Worm (Caenorhabditis elegans) whole organism, midembryonic: Measurements from ENCODE around the gene str-48.

ENCODE experiments used
- T22C8.4 ChIP-seq: fragments of 200-800 bp; sonication (Bioruptor generic); IDR thresholded peaks from 2 replicates; pipeline ENCODE4 v1.3.6; 2022; ENCODE audit warnings: missing genetic modification characterization, missing compliant biosample characterization
- cog-1 ChIP-seq: sonication (generic microtip); optimal IDR thresholded peaks from 2 replicates; lab custom pipeline; 2016; ENCODE audit warnings: missing genetic modification characterization, missing compliant biosample characterization
- flt-1 ChIP-seq: fragments of 200-800 bp; sonication (Bioruptor generic); IDR thresholded peaks from 2 replicates; pipeline ENCODE4 v1.3.6; 2022; ENCODE audit warnings: missing genetic modification characterization, missing compliant biosample characterization
- klf-2 ChIP-seq: fragments of 200-800 bp; sonication (Bioruptor generic); conservative IDR thresholded peaks from 2 replicates; pipeline ENCODE4 v1.3.6; 2022; ENCODE audit warnings: missing genetic modification reagents, missing genetic modification characterization, missing compliant biosample characterization
- med-1 ChIP-seq: sonication (generic microtip); optimal IDR thresholded peaks from 2 replicates; lab custom pipeline; 2017; ENCODE audit warnings: missing genetic modification characterization, mild to moderate bottlenecking, missing compliant biosample characterization, antibody characterized with exemption, missing genetic modification reagents; ENCODE audit not compliant: insufficient read depth
- ref-1 ChIP-seq: fragments of 200-800 bp; sonication (Bioruptor generic); conservative IDR thresholded peaks from 2 replicates; pipeline ENCODE4 v1.3.6; 2022; ENCODE audit warnings: missing genetic modification reagents, missing genetic modification characterization, missing compliant biosample characterization
- tab-1 ChIP-seq: fragments of 200-800 bp; sonication (Bioruptor generic); IDR thresholded peaks from 2 replicates; pipeline ENCODE4 v1.3.6; 2022; ENCODE audit warnings: missing genetic modification characterization, missing compliant biosample characterization
- ztf-23 ChIP-seq: fragments of 200-800 bp; sonication (Bioruptor generic); IDR thresholded peaks from 2 replicates; pipeline ENCODE4 v1.3.6; 2022; ENCODE audit warnings: missing genetic modification reagents, missing genetic modification characterization, missing compliant biosample characterization
- ztf-29 ChIP-seq: fragments of 200-800 bp; sonication (Bioruptor generic); IDR thresholded peaks from 2 replicates; pipeline ENCODE4 v1.3.6; 2022; ENCODE audit warnings: missing genetic modification reagents, missing genetic modification characterization, missing compliant biosample characterization

str-48 gene

ce11 chrIV:7158161-7158560, 36.4 kb downstream of the str-48 start:
- no peak for TF ChIP-seq ref-1 (GFP tag; lab: Robert Waterston, UW)
- TF ChIP-seq ztf-23 (GFP tag; lab: Robert Waterston, UW) = no peak
- TF ChIP-seq ztf-29 (GFP tag; lab: Robert Waterston, UW) = no peak
- TF ChIP-seq med-1 (GFP tag; lab: Kevin White, UChicago) = no peak
- no peak for TF ChIP-seq flt-1 (GFP tag; lab: Robert Waterston, UW)
- no peak for TF ChIP-seq tab-1 (GFP tag; lab: Robert Waterston, UW)
- TF ChIP-seq T22C8.4 (GFP tag; lab: Robert Waterston, UW) = no peak
- TF ChIP-seq cog-1 (tag; lab: Kevin White, UChicago) = no peak
- no peak for TF ChIP-seq klf-2 (GFP tag; lab: Robert Waterston, UW)

DNA sequence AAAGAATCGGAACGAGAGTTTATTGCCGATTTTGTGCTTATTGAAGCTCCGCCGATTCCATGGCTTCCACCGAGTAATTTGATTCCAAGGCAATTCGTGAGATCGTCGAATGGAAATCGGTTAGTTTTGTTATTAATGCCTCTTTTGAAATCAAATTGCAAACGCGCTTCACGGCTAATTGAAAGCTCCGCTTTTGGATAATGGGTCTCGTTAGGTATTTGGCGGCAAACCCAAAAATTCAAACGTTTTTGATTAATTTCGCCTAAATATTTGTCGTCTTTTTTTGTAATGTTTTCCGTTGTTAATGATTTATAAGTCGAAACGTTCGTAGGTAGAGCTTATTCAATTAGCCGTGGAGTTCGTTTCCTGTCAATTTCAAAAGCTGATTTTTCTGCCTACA, 37.8 kb downstream of the str-48 start:
- TF ChIP-seq ztf-29 (GFP tag; lab: Robert Waterston, UW) (no peak), tab-1 (GFP tag; lab: Robert Waterston, UW) (no peak), med-1 (GFP tag; lab: Kevin White, UChicago) (no peak), T22C8.4 (GFP tag; lab: Robert Waterston, UW) (no peak), ref-1 (GFP tag; lab: Robert Waterston, UW) (no peak), cog-1 (tag; lab: Kevin White, UChicago) (no peak), flt-1 (GFP tag; lab: Robert Waterston, UW) (no peak), ztf-23 (GFP tag; lab: Robert Waterston, UW) (no peak), klf-2 (GFP tag; lab: Robert Waterston, UW) (no peak)

- TF ChIP-seq ztf-23 (GFP tag; lab: Robert Waterston, UW) = no peak
- no peak for TF ChIP-seq tab-1 (GFP tag; lab: Robert Waterston, UW)
- TF ChIP-seq ref-1 (GFP tag; lab: Robert Waterston, UW) = no peak
- no peak for TF ChIP-seq med-1 (GFP tag; lab: Kevin White, UChicago)
- no peak for TF ChIP-seq klf-2 (GFP tag; lab: Robert Waterston, UW)
- no peak for TF ChIP-seq T22C8.4 (GFP tag; lab: Robert Waterston, UW)
- TF ChIP-seq cog-1 (tag; lab: Kevin White, UChicago) = no peak
- TF ChIP-seq flt-1 (GFP tag; lab: Robert Waterston, UW) = no peak
- no peak for TF ChIP-seq ztf-29 (GFP tag; lab: Robert Waterston, UW)
Observed at ce11 chrIV:7165723-7166122, 43.9 kb downstream of the str-48 start, which contains the start of gene rpc-1. rpc-1 (minus strand) TSS chrIV:7165748.

DNA sequence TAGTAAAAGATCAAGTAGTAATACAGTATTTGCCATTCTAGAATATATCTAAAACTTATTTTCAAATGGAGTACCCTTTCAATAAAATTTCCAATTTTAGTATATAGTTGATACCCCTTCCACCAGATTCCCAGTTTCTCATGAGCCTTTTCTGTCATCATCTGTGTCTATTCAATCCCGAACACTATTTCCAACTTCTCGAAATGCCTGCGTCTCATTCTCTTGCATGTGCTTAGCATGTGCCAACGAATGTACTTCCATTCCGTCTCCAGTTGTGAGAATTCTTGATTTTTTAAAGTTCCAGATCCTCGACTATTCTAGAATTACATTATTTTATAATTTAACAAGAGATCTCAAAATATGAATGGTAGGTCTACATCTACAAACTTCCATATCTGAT, 44.7 kb downstream of the str-48 start, which contains the start of gene C42D4.18:
Gene C42D4.18, plus strand, starts transcription at position 231 of the 400 bp plus-strand sequence.
- no peak for TF ChIP-seq ztf-23 (GFP tag; lab: Robert Waterston, UW)
- no peak for TF ChIP-seq med-1 (GFP tag; lab: Kevin White, UChicago)
- TF ChIP-seq flt-1 (GFP tag; lab: Robert Waterston, UW) = no peak
- TF ChIP-seq cog-1 (tag; lab: Kevin White, UChicago) = no peak
- TF ChIP-seq T22C8.4 (GFP tag; lab: Robert Waterston, UW) = no peak
- no peak for TF ChIP-seq ztf-29 (GFP tag; lab: Robert Waterston, UW)
- no peak for TF ChIP-seq klf-2 (GFP tag; lab: Robert Waterston, UW)
- TF ChIP-seq tab-1 (GFP tag; lab: Robert Waterston, UW) = no peak

DNA sequence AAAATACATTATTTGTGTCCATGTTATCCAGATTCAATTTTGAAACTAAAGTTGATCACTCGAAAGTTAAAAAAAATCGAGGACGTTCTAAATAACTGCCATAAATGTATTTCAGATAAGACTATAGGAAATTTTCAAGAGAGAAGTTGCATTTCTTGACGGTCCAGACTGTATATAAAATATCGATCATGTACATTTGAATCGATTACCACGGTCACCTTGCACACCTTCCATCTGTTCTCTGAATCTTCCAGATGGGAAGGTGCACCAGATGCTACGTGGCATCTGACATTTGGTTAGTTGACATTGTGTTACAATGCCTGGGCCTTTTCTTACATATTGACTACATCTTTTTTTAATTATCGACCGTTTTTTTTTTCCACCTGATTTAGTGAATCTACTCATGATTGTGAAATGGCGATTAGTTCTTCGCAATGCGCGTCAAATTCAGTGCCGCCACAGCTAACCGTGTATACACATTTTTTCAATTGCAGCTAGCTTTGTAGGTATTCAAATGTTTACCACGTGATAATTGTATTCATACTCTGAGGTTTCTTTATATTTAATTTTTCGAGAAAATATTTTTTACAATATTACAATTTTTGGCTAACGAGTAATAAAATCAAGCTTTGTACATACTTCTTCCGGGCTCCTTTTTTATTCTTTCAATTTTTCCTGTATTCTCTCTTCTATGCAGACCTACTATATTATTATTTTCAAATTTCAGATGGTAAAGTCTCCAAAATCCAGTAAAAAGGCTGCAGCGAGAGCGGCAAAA, 46.4 kb downstream of the str-48 start, which contains the start of gene skr-16:
Gene skr-16, plus strand, starts transcription at position 728 of the 778 bp plus-strand sequence.
- TF ChIP-seq ztf-23 (GFP tag; lab: Robert Waterston, UW) (no peak), ztf-29 (GFP tag; lab: Robert Waterston, UW) (no peak), T22C8.4 (GFP tag; lab: Robert Waterston, UW) (no peak), flt-1 (GFP tag; lab: Robert Waterston, UW) (no peak), cog-1 (tag; lab: Kevin White, UChicago) (no peak), med-1 (GFP tag; lab: Kevin White, UChicago) (no peak), ref-1 (GFP tag; lab: Robert Waterston, UW) (no peak), tab-1 (GFP tag; lab: Robert Waterston, UW) (no peak), klf-2 (GFP tag; lab: Robert Waterston, UW) (no peak)

DNA sequence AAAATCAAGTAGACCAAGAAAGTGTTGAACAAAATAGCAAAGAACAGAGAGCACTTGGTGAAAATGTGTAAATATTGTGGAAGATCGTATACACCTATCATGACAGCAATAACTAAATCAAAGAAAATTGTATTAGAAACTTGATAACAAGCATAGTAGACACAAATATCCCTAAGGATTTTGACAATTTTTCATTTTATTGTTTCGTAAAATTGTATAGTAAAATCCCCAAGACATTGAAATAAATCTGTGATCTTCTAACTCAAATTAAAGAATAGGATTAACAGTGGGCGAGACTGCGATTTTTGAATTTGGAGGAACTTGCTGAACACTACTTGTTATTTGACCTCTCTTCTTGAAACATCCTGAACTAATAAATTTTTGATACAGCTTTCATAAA, 49.4 kb downstream of the str-48 start, which contains the start of gene str-220:
Gene str-220, minus strand, starts transcription at position 101 of the 400 bp plus-strand sequence.
- TF ChIP-seq tab-1 (GFP tag; lab: Robert Waterston, UW) = no peak
- TF ChIP-seq ztf-23 (GFP tag; lab: Robert Waterston, UW) = no peak
- no peak for TF ChIP-seq T22C8.4 (GFP tag; lab: Robert Waterston, UW)
- TF ChIP-seq cog-1 (tag; lab: Kevin White, UChicago) = no peak
- no peak for TF ChIP-seq ref-1 (GFP tag; lab: Robert Waterston, UW)
- no peak for TF ChIP-seq ztf-29 (GFP tag; lab: Robert Waterston, UW)
- TF ChIP-seq klf-2 (GFP tag; lab: Robert Waterston, UW) = no peak

- TF ChIP-seq klf-2 (GFP tag; lab: Robert Waterston, UW) (no peak), ref-1 (GFP tag; lab: Robert Waterston, UW) (no peak), tab-1 (GFP tag; lab: Robert Waterston, UW) (no peak), flt-1 (GFP tag; lab: Robert Waterston, UW) (no peak), T22C8.4 (GFP tag; lab: Robert Waterston, UW) (no peak), cog-1 (tag; lab: Kevin White, UChicago) (no peak), med-1 (GFP tag; lab: Kevin White, UChicago) (no peak), ztf-23 (GFP tag; lab: Robert Waterston, UW) (no peak), ztf-29 (GFP tag; lab: Robert Waterston, UW) (no peak)
Observed at ce11 chrIV:7173489-7173888, 51.7 kb downstream of the str-48 start, which contains the start of gene str-1. str-1 (plus strand) TSS chrIV:7173789.
